Fruit fly (Drosophila melanogaster) whole organism, embryonic: ENCODE results near the gene Sap130.
A peak's percentile ranks its signal among the peaks of the same experiment; 100 is the strongest.

Experiments used
- ATbp ChIP-seq: fragments of 200-800 bp; sonication (Bioruptor generic); optimal IDR thresholded peaks from 2 replicates; lab custom pipeline; 2017; ENCODE audit warnings: missing biosample characterization, mild to moderate bottlenecking, missing genetic modification characterization, missing genetic modification reagents
- Atf6 ChIP-seq: fragments of 200-800 bp; sonication (Bioruptor generic); IDR thresholded peaks from 2 replicates; pipeline ENCODE4 v1.3.6; 2022; ENCODE audit warnings: missing biosample characterization, missing genetic modification characterization
- BtbVII ChIP-seq: fragments of 200-800 bp; sonication (Bioruptor generic); optimal IDR thresholded peaks from 3 replicates; lab custom pipeline; 2017; ENCODE audit warnings: missing biosample characterization, mild to moderate bottlenecking, missing genetic modification characterization
- CG10431 ChIP-seq: fragments of 200-800 bp; sonication (Bioruptor generic); optimal IDR thresholded peaks from 3 replicates; lab custom pipeline; 2018; ENCODE audit warnings: missing biosample characterization, mild to moderate bottlenecking, missing genetic modification characterization
- CG10565 ChIP-seq: fragments of 200-800 bp; sonication (Bioruptor generic); optimal IDR thresholded peaks from 3 replicates; lab custom pipeline; 2016; ENCODE audit warnings: missing biosample characterization, mild to moderate bottlenecking, missing genetic modification characterization
- CG11398 ChIP-seq: fragments of 200-800 bp; sonication (Bioruptor generic); optimal IDR thresholded peaks from 2 replicates; lab custom pipeline; 2016; ENCODE audit warnings: missing biosample characterization, missing genetic modification characterization
- CG11504 ChIP-seq: fragments of 200-800 bp; sonication (Bioruptor generic); optimal IDR thresholded peaks from 3 replicates; lab custom pipeline; 2019; ENCODE audit warnings: missing biosample characterization, mild to moderate bottlenecking, missing genetic modification characterization, moderate library complexity
- CG12071 ChIP-seq: fragments of 200-800 bp; sonication (Bioruptor generic); optimal IDR thresholded peaks from 3 replicates; lab custom pipeline; 2018; ENCODE audit warnings: missing biosample characterization, mild to moderate bottlenecking, missing genetic modification characterization
- CG12219 ChIP-seq: fragments of 200-800 bp; sonication (Bioruptor generic); optimal IDR thresholded peaks from 3 replicates; lab custom pipeline; 2018; ENCODE audit warnings: missing biosample characterization, mild to moderate bottlenecking, missing genetic modification characterization
- CG12299 ChIP-seq: fragments of 200-800 bp; sonication (Bioruptor generic); optimal IDR thresholded peaks from 2 replicates; lab custom pipeline; 2018; ENCODE audit warnings: missing biosample characterization, mild to moderate bottlenecking, missing genetic modification characterization
- CG12659 ChIP-seq: fragments of 200-800 bp; sonication (Bioruptor generic); optimal IDR thresholded peaks from 3 replicates; lab custom pipeline; 2017; ENCODE audit warnings: mild to moderate bottlenecking, missing biosample characterization, missing genetic modification reagents, missing genetic modification characterization
- CG13894 ChIP-seq: fragments of 200-800 bp; sonication (Bioruptor generic); optimal IDR thresholded peaks from 3 replicates; lab custom pipeline; 2018; ENCODE audit warnings: missing biosample characterization, mild to moderate bottlenecking, missing genetic modification characterization, moderate library complexity
- CG14014 ChIP-seq: fragments of 200-800 bp; sonication (Bioruptor generic); IDR thresholded peaks from 2 replicates; pipeline ENCODE4 v1.3.6; 2022; ENCODE audit warnings: missing biosample characterization, missing genetic modification characterization
- CG2678 ChIP-seq: fragments of 200-800 bp; sonication (Bioruptor generic); optimal IDR thresholded peaks from 3 replicates; lab custom pipeline; 2019; ENCODE audit warnings: missing biosample characterization, mild to moderate bottlenecking, missing genetic modification characterization, moderate library complexity
- CG2712 ChIP-seq: fragments of 200-800 bp; optimal IDR thresholded peaks from 3 replicates; lab custom pipeline; 2019; ENCODE audit warnings: missing biosample characterization, mild to moderate bottlenecking, missing genetic modification characterization, moderate library complexity
- CG30403 ChIP-seq: fragments of 200-800 bp; sonication (Bioruptor generic); optimal IDR thresholded peaks from 3 replicates; lab custom pipeline; 2016; ENCODE audit warnings: missing biosample characterization, missing genetic modification characterization
- CG34376 ChIP-seq: fragments of 200-800 bp; sonication (Bioruptor generic); optimal IDR thresholded peaks from 2 replicates; lab custom pipeline; 2018; ENCODE audit warnings: missing biosample characterization, mild to moderate bottlenecking, missing genetic modification characterization
- CG34422 ChIP-seq: fragments of 200-800 bp; sonication (Bioruptor generic); IDR thresholded peaks from 3 replicates; pipeline ENCODE4 v1.3.6; 2022; ENCODE audit warnings: missing biosample characterization, missing genetic modification characterization
- CG3847 ChIP-seq: fragments of 200-800 bp; sonication (Bioruptor generic); IDR thresholded peaks from 2 replicates; pipeline ENCODE4 v1.3.6; 2022; ENCODE audit warnings: missing biosample characterization, missing genetic modification characterization
- CG6791 ChIP-seq: fragments of 200-800 bp; sonication (Bioruptor generic); IDR thresholded peaks from 3 replicates; pipeline ENCODE4 v1.3.6; 2022; ENCODE audit warnings: missing biosample characterization, missing genetic modification characterization; ENCODE audit not compliant: partially characterized antibody
- CG6854 ChIP-seq: fragments of 200-800 bp; sonication (Bioruptor generic); optimal IDR thresholded peaks from 3 replicates; lab custom pipeline; 2017; ENCODE audit warnings: missing biosample characterization, mild to moderate bottlenecking, missing genetic modification characterization
- CG7357 ChIP-seq: fragments of 200-800 bp; sonication (Bioruptor generic); IDR thresholded peaks from 3 replicates; pipeline ENCODE4 v1.3.6; 2022; ENCODE audit warnings: missing biosample characterization, missing genetic modification characterization
- CG7745 ChIP-seq: fragments of 200-800 bp; sonication (Bioruptor generic); optimal IDR thresholded peaks from 2 replicates; lab custom pipeline; 2018; ENCODE audit warnings: missing biosample characterization, mild to moderate bottlenecking, missing genetic modification characterization, moderate library complexity
- Dad ChIP-seq: fragments of 200-800 bp; sonication (Bioruptor generic); optimal IDR thresholded peaks from 3 replicates; lab custom pipeline; 2016; ENCODE audit warnings: missing biosample characterization, missing genetic modification characterization
- Dip3 ChIP-seq: fragments of 200-800 bp; sonication (Bioruptor generic); optimal IDR thresholded peaks from 3 replicates; lab custom pipeline; 2016; ENCODE audit warnings: missing biosample characterization, missing genetic modification characterization
- Ets97D ChIP-seq: fragments of 200-800 bp; sonication (Bioruptor generic); optimal IDR thresholded peaks from 3 replicates; lab custom pipeline; 2016; ENCODE audit warnings: missing biosample characterization, missing genetic modification characterization
- HLH54F ChIP-seq: fragments of 200-800 bp; sonication (Bioruptor generic); optimal IDR thresholded peaks from 3 replicates; lab custom pipeline; 2016; ENCODE audit warnings: missing biosample characterization, missing genetic modification characterization
- Hey ChIP-seq: fragments of 200-800 bp; sonication (Bioruptor generic); optimal IDR thresholded peaks from 3 replicates; lab custom pipeline; 2018; ENCODE audit warnings: missing biosample characterization, mild to moderate bottlenecking, missing genetic modification characterization
- Hr39 ChIP-seq: fragments of >200 bp; optimal IDR thresholded peaks from 2 replicates; lab custom pipeline; 2017
- Mad ChIP-seq: fragments of 200-800 bp; sonication (Bioruptor generic); optimal IDR thresholded peaks from 2 replicates; lab custom pipeline; 2016; ENCODE audit warnings: missing biosample characterization, missing genetic modification characterization
- Nf-YA ChIP-seq: fragments of 200-800 bp; sonication (Bioruptor generic); IDR thresholded peaks from 2 replicates; pipeline ENCODE4 v1.3.6; 2022; ENCODE audit warnings: missing biosample characterization, missing genetic modification characterization
- Scr ChIP-seq: fragments of 200-800 bp; sonication (Bioruptor generic); IDR thresholded peaks from 2 replicates; pipeline ENCODE4 v1.3.6; 2022; ENCODE audit warnings: missing biosample characterization, missing genetic modification characterization; ENCODE audit not compliant: partially characterized antibody
- Stat92E ChIP-seq, 3 experiments: fragments of >200 bp in 2 of 3; fragments of 200-800 bp in 1 of 3; sonication (Bioruptor generic) in 1 of 3; optimal IDR thresholded peaks; 2 replicates each; lab custom pipeline; 2017 to 2019; ENCODE audit warnings: missing biosample characterization in 3 of 3, missing genetic modification characterization in 3 of 3, mild to moderate bottlenecking in 1 of 3, moderate library complexity in 1 of 3
- TFAM ChIP-seq: fragments of 200-800 bp; sonication (Bioruptor generic); optimal IDR thresholded peaks from 2 replicates; lab custom pipeline; 2017; ENCODE audit warnings: missing biosample characterization, missing genetic modification characterization, inconsistent platforms
- Tbp ChIP-seq: fragments of >200 bp; optimal IDR thresholded peaks from 2 replicates; lab custom pipeline; 2018; ENCODE audit warnings: missing biosample characterization, missing genetic modification characterization
- ci ChIP-seq: fragments of 200-800 bp; sonication (Bioruptor generic); IDR thresholded peaks from 3 replicates; pipeline ENCODE4 v1.3.6; 2022; ENCODE audit warnings: missing biosample characterization, missing genetic modification characterization
- crc ChIP-seq: fragments of 200-800 bp; sonication (Bioruptor generic); optimal IDR thresholded peaks from 2 replicates; lab custom pipeline; 2016; ENCODE audit warnings: missing biosample characterization, missing genetic modification characterization
- ems ChIP-seq: fragments of 200-800 bp; sonication (Bioruptor generic); optimal IDR thresholded peaks from 3 replicates; lab custom pipeline; 2016; ENCODE audit warnings: missing biosample characterization, missing genetic modification characterization
- gfzf ChIP-seq: fragments of 200-800 bp; sonication (Bioruptor generic); optimal IDR thresholded peaks from 2 replicates; lab custom pipeline; 2016; ENCODE audit warnings: missing biosample characterization, mild to moderate bottlenecking, missing genetic modification characterization, moderate library complexity
- jigr1 ChIP-seq: fragments of 200-800 bp; sonication (Bioruptor generic); IDR thresholded peaks from 3 replicates; pipeline ENCODE4 v1.3.6; 2022; ENCODE audit warnings: missing biosample characterization, missing genetic modification characterization
- mam ChIP-seq: fragments of 200-800 bp; sonication (Bioruptor generic); optimal IDR thresholded peaks from 3 replicates; lab custom pipeline; 2016; ENCODE audit warnings: missing biosample characterization, missing genetic modification characterization
- rib ChIP-seq: fragments of 200-800 bp; sonication (Bioruptor generic); IDR thresholded peaks from 2 replicates; pipeline ENCODE4 v1.3.6; 2022; ENCODE audit warnings: missing biosample characterization, missing genetic modification characterization
- scrt ChIP-seq: fragments of 200-800 bp; sonication (Bioruptor generic); optimal IDR thresholded peaks from 2 replicates; lab custom pipeline; 2018; ENCODE audit warnings: missing biosample characterization, mild to moderate bottlenecking, missing genetic modification characterization, moderate library complexity
- sens-2 ChIP-seq: fragments of 200-800 bp; sonication (Bioruptor generic); IDR thresholded peaks from 2 replicates; pipeline ENCODE4 v1.3.6; 2022; ENCODE audit warnings: missing biosample characterization, missing genetic modification characterization
- slbo ChIP-seq: fragments of 200-800 bp; sonication (Bioruptor generic); IDR thresholded peaks from 2 replicates; pipeline ENCODE4 v1.3.6; 2022; ENCODE audit warnings: missing biosample characterization, missing genetic modification characterization
- slp2 ChIP-seq: fragments of 200-800 bp; sonication (Bioruptor generic); optimal IDR thresholded peaks from 2 replicates; lab custom pipeline; 2016; ENCODE audit warnings: missing biosample characterization, missing genetic modification characterization
- sug ChIP-seq: fragments of 200-800 bp; optimal IDR thresholded peaks from 2 replicates; lab custom pipeline; 2019; ENCODE audit warnings: missing biosample characterization, mild to moderate bottlenecking, missing genetic modification characterization, moderate library complexity
- unpg ChIP-seq: fragments of 200-800 bp; sonication (Bioruptor generic); optimal IDR thresholded peaks from 3 replicates; lab custom pipeline; 2018; ENCODE audit warnings: missing biosample characterization, mild to moderate bottlenecking, missing genetic modification characterization, moderate library complexity
- yki ChIP-seq: fragments of >200 bp; optimal IDR thresholded peaks from 3 replicates; lab custom pipeline; 2018
- zen2 ChIP-seq: fragments of 200-800 bp; sonication (Bioruptor generic); IDR thresholded peaks from 3 replicates; pipeline ENCODE4 v1.3.6; 2022; ENCODE audit warnings: missing biosample characterization, missing genetic modification characterization; ENCODE audit not compliant: partially characterized antibody
- zf30C ChIP-seq: fragments of 200-800 bp; sonication (Bioruptor generic); optimal IDR thresholded peaks from 3 replicates; lab custom pipeline; 2018; ENCODE audit warnings: missing biosample characterization, mild to moderate bottlenecking, missing genetic modification characterization

Gene Sap130

dm6 chr3L:12832355-12832881, 26.7 kb downstream of the Sap130 start (continued):
- TF ChIP-seq HLH54F (no peak), CG7745 (peak; percentile 1), CG2678 (tag; lab: Kevin White, UChicago) (peak; percentile 19), sug (tag; lab: Kevin White, UChicago) (peak; percentile 12), ATbp (GFP tag; lab: Kevin White, UChicago) (no peak), Scr (GFP tag; lab: Robert Waterston, UW) (0 out of 2 replicates have a peak, but pooled peaks have one; percentile 31), rib (GFP tag; lab: Robert Waterston, UW) (0 out of 2 replicates have a peak, but pooled peaks have one; percentile 20), TFAM (GFP tag; lab: Kevin White, UChicago) (no peak), crc (GFP tag; lab: Kevin White, UChicago) (no peak), CG11398 (GFP tag; lab: Kevin White, UChicago) (no peak), Hr39 (no peak), yki (lab: Kevin White, UChicago) (peak; percentile 59), unpg (GFP tag; lab: Kevin White, UChicago) (no peak), Dip3 (no peak), CG7357 (GFP tag; lab: Robert Waterston, UW) (no peak), CG14014 (no peak; the same call in 1 of the 2 replicates), CG12219 (no peak), CG2712 (tag; lab: Kevin White, UChicago) (peak; percentile 13), Hey (no peak), CG12659 (GFP tag; lab: Kevin White, UChicago) (no peak), mam (GFP tag; lab: Kevin White, UChicago) (no peak), gfzf (no peak), CG13894 (peak; percentile 59), CG11504 (tag; lab: Kevin White, UChicago) (peak; percentile 76), Stat92E (GFP tag; optimal IDR thresholded peaks at IDR 0.05; lab: Kevin White, UChicago) (peak in 1 of 3 experiments; percentile 23), scrt (GFP tag; lab: Kevin White, UChicago) (peak; percentile 69), CG10565 (GFP tag; lab: Kevin White, UChicago) (no peak), Tbp (GFP tag; lab: Kevin White, UChicago) (no peak), CG30403 (no peak), Dad (no peak), CG12071 (GFP tag; lab: Kevin White, UChicago) (peak; percentile 35), zf30C (no peak), sens-2 (GFP tag; lab: Robert Waterston, UW) (no peak), slp2 (GFP tag; lab: Kevin White, UChicago) (no peak), BtbVII (GFP tag; lab: Kevin White, UChicago) (peak; percentile 8), ci (GFP tag; lab: Robert Waterston, UW) (peak; percentile 78; the same call in 2 of the 3 replicates), CG12299 (peak; percentile 7), CG34422 (GFP tag; lab: Robert Waterston, UW) (peak; percentile 10; the same call in 1 of the 3 replicates), slbo (GFP tag; lab: Robert Waterston, UW) (0 out of 2 replicates have a peak, but pooled peaks have one; percentile 3), Atf6 (GFP tag; lab: Robert Waterston, UW) (peak; percentile 16; the same call in 1 of the 2 replicates), Mad (GFP tag; lab: Kevin White, UChicago) (no peak), Nf-YA (0 out of 2 replicates have a peak, but pooled peaks have one; percentile 28), jigr1 (no peak), CG10431 (peak; percentile 56), CG6854 (GFP tag; lab: Kevin White, UChicago) (peak; percentile 19), CG3847 (GFP tag; lab: Robert Waterston, UW) (no peak), CG34376 (GFP tag; lab: Kevin White, UChicago) (peak; percentile 41), zen2 (GFP tag; lab: Robert Waterston, UW) (0 out of 3 replicates have a peak, but pooled peaks have one; percentile 43), ems (no peak), Ets97D (GFP tag; lab: Kevin White, UChicago) (no peak), CG6791 (GFP tag; lab: Robert Waterston, UW) (peak; percentile 49; the same call in 1 of the 3 replicates)
